Worm (Caenorhabditis elegans): ENCODE results near the gene smc-6.

DNA sequence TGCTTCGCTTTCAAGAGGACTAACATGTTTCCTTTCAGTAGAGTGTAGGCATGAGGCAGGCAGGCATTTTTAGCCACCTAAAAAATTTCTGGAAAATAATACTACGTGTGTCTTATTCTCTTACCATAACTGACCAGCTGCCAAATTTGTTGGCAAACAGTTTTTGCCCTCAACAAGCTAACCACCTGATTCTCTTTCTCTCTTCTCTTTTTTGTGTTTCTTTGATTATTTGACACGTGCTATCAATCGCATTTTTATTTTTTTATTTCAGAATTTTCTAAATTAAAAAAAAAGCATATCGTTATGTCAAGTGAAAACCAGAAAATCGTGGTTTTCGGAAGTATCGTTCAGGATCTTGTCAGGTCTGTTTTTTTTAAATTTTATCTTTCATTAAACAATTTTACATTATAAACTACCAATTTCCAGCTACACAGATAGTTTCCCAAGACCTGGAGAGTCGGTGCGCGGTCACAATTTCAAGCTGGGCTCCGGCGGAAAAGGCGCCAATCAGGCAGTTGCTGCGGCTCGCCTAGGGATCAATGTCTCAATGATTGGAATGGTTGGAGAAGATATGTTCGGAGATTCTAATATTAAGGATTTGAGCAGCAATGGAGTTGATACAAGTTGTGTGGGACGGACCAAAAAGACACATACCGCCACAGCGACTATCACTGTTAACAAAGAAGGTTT lies 33.7 kb downstream of the smc-6 start, which contains the start of gene F07A11.5:
- TF ChIP-seq unc-55 (GFP tag; optimal IDR thresholded peaks at IDR 0.05) (no peak), ceh-19 (GFP tag; optimal IDR thresholded peaks at IDR 0.05) (no peak)
